Worm (Caenorhabditis elegans) whole organism, L3 larva: ENCODE results near the gene Y17G9A.4.

Experiments
- elt-2 ChIP-seq: sonication (generic microtip); optimal IDR thresholded peaks from 2 replicates; lab custom pipeline; 2016; ENCODE audit warnings: missing genetic modification reagents, mild to moderate bottlenecking, missing genetic modification characterization, missing compliant biosample characterization
- fkh-10 ChIP-seq: sonication (generic microtip); optimal IDR thresholded peaks from 2 replicates; lab custom pipeline; 2017; ENCODE audit warnings: missing biosample characterization, missing genetic modification reagents, missing genetic modification characterization
- fos-1 ChIP-seq: fragments of 150-350 bp; optimal IDR thresholded peaks from 2 replicates; lab custom pipeline; 2014; ENCODE audit warnings: missing biosample characterization, missing genetic modification characterization
- lin-39 ChIP-seq: fragments of 150-350 bp; optimal IDR thresholded peaks from 2 replicates; lab custom pipeline; 2018; ENCODE audit warnings: missing biosample characterization, missing genetic modification reagents, missing genetic modification characterization
- mdl-1 ChIP-seq: fragments of 150-350 bp; optimal IDR thresholded peaks from 2 replicates; lab custom pipeline; 2014; ENCODE audit warnings: missing biosample characterization, missing genetic modification characterization
- nhr-11 ChIP-seq: fragments of 150-350 bp; optimal IDR thresholded peaks from 2 replicates; lab custom pipeline; 2014; ENCODE audit warnings: missing biosample characterization, missing genetic modification characterization
- nhr-237 ChIP-seq: fragments of 150-350 bp; optimal IDR thresholded peaks from 2 replicates; lab custom pipeline; 2014; ENCODE audit warnings: missing biosample characterization, missing genetic modification characterization
- nhr-28 ChIP-seq: fragments of 150-350 bp; optimal IDR thresholded peaks from 2 replicates; lab custom pipeline; 2014; ENCODE audit warnings: missing biosample characterization, missing genetic modification characterization
- ztf-11 ChIP-seq: fragments of 150-350 bp; optimal IDR thresholded peaks from 2 replicates; lab custom pipeline; 2014; ENCODE audit warnings: missing biosample characterization, missing genetic modification characterization

DNA sequence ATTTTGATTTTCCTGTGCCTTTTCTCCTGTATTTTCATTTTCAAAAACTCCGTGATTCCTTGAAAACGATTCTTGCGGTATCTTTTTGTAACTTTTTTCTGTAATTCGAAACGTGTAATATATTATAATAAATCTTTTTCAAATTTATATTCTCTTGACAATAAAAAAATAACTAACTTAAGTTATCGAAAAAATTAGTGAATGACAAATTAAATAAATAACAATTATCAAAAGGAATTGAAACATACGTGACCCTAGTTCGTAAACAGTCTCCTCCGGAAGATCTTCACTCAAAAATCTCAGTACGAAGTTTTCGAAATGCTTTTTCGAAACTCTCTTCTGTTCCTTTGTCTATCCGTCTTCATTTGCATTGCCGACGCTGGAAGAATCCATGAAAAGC, 29.2 kb upstream of the Y17G9A.4 start, which contains the start of gene T08B6.9:
- TF ChIP-seq ztf-11 (no peak), nhr-11 (tag; lab: Kevin White, UChicago) (no peak), lin-39 (no peak), mdl-1 (no peak), fos-1 (no peak), nhr-237 (tag; lab: Kevin White, UChicago) (no peak), nhr-28 (tag; lab: Kevin White, UChicago) (no peak), fkh-10 (GFP tag; lab: Kevin White, UChicago) (no peak), elt-2 (tag; lab: Kevin White, UChicago) (no peak)
